Worm (Caenorhabditis elegans) whole organism, L1 larva: ENCODE measurements around the gene cul-2.

Source experiments
- C04F5.9 ChIP-seq: sonication (generic microtip); optimal IDR thresholded peaks from 2 replicates; lab custom pipeline; 2016; ENCODE audit warnings: missing genetic modification characterization, missing compliant biosample characterization
- C16A3.4 ChIP-seq: fragments of 150-350 bp; optimal IDR thresholded peaks from 2 replicates; lab custom pipeline; 2014; ENCODE audit warnings: missing biosample characterization, missing genetic modification characterization
- C34B4.2 ChIP-seq: sonication (generic microtip); optimal IDR thresholded peaks from 2 replicates; lab custom pipeline; 2017; ENCODE audit warnings: mild to moderate bottlenecking, missing genetic modification characterization, missing compliant biosample characterization
- F16B12.6 ChIP-seq: fragments of 150-350 bp; optimal IDR thresholded peaks from 2 replicates; lab custom pipeline; 2014; ENCODE audit warnings: missing biosample characterization, missing genetic modification characterization
- Y116A8C.19 ChIP-seq: sonication (generic microtip); optimal IDR thresholded peaks from 2 replicates; lab custom pipeline; 2016; ENCODE audit warnings: missing compliant biosample characterization, missing genetic modification characterization, borderline replicate concordance
- aha-1 ChIP-seq: fragments of 150-350 bp; optimal IDR thresholded peaks from 2 replicates; lab custom pipeline; 2014; ENCODE audit warnings: missing biosample characterization, missing genetic modification characterization
- alr-1 ChIP-seq: fragments of 200-800 bp; sonication (Bioruptor generic); optimal IDR thresholded peaks from 2 replicates; lab custom pipeline; 2018; ENCODE audit warnings: borderline replicate concordance, mild to moderate bottlenecking, missing genetic modification characterization, missing compliant biosample characterization
- aly-2 ChIP-seq: fragments of 150-350 bp; optimal IDR thresholded peaks from 2 replicates; lab custom pipeline; 2014; ENCODE audit warnings: missing biosample characterization, missing genetic modification characterization
- ama-1 ChIP-seq: fragments of 150-350 bp; optimal IDR thresholded peaks from 2 replicates; lab custom pipeline; 2014
- blmp-1 ChIP-seq: fragments of 150-350 bp; optimal IDR thresholded peaks from 2 replicates; lab custom pipeline; 2014; ENCODE audit warnings: missing biosample characterization, missing genetic modification characterization
- ceh-82 ChIP-seq, 3 experiments: fragments of 150-350 bp in 1 of 3; sonication (generic microtip) in 2 of 3; optimal IDR thresholded peaks; 2 replicates each; lab custom pipeline; 2014 to 2017; ENCODE audit warnings: missing biosample characterization in 3 of 3, missing genetic modification characterization in 3 of 3
- ceh-88 ChIP-seq: fragments of 200-800 bp; sonication (Bioruptor generic); IDR thresholded peaks from 2 replicates; pipeline ENCODE4 v1.3.6; 2022; ENCODE audit warnings: missing genetic modification characterization, missing compliant biosample characterization
- ceh-90 ChIP-seq: sonication (generic microtip); optimal IDR thresholded peaks from 2 replicates; lab custom pipeline; 2016; ENCODE audit warnings: missing genetic modification characterization, missing compliant biosample characterization
- ces-1 ChIP-seq: fragments of 150-350 bp; optimal IDR thresholded peaks from 2 replicates; lab custom pipeline; 2014; ENCODE audit warnings: missing biosample characterization, missing genetic modification reagents, missing genetic modification characterization
- dpl-1 ChIP-seq, 3 experiments: fragments of 150-350 bp in 2 of 3; sonication (generic microtip) in 1 of 3; optimal IDR thresholded peaks; 2 replicates each; lab custom pipeline; 2014 to 2017; ENCODE audit warnings: missing biosample characterization in 3 of 3, missing genetic modification characterization in 3 of 3, missing genetic modification reagents in 3 of 3
- dsc-1 ChIP-seq: sonication (generic microtip); optimal IDR thresholded peaks from 2 replicates; lab custom pipeline; 2016; ENCODE audit warnings: mild to moderate bottlenecking, missing genetic modification characterization, missing compliant biosample characterization
- efl-1 ChIP-seq, 4 experiments: fragments of 150-350 bp; optimal IDR thresholded peaks in 3 of 4; peaks in 1 of 4; 1 replicate in 1 of 4; 2 replicates in 3 of 4; lab custom pipeline; 2014; ENCODE audit warnings: missing biosample characterization in 2 of 4, missing genetic modification characterization in 2 of 4, missing genetic modification reagents in 2 of 4
- efl-3 ChIP-seq: fragments of 200-800 bp; sonication (Bioruptor generic); optimal IDR thresholded peaks from 2 replicates; lab custom pipeline; 2018; ENCODE audit warnings: mild to moderate bottlenecking, missing genetic modification characterization, missing compliant biosample characterization
- egl-13 ChIP-seq: sonication (generic microtip); optimal IDR thresholded peaks from 2 replicates; lab custom pipeline; 2016; ENCODE audit warnings: missing genotype, missing genetic modification reagents, missing genetic modification characterization, missing compliant biosample characterization
- elt-2 ChIP-seq: sonication (generic microtip); optimal IDR thresholded peaks from 2 replicates; lab custom pipeline; 2016; ENCODE audit warnings: missing genetic modification characterization, mild to moderate bottlenecking, inconsistent platforms, missing compliant biosample characterization, missing genetic modification reagents
- fkh-8 ChIP-seq: sonication (generic microtip); optimal IDR thresholded peaks from 2 replicates; lab custom pipeline; 2016; ENCODE audit warnings: mild to moderate bottlenecking, missing genetic modification characterization, missing compliant biosample characterization
- grh-1 ChIP-seq: fragments of 200-800 bp; sonication (Bioruptor generic); IDR thresholded peaks from 2 replicates; pipeline ENCODE4 v1.3.6; 2022; ENCODE audit warnings: missing genetic modification reagents, missing genetic modification characterization, missing compliant biosample characterization
- hlh-4 ChIP-seq: sonication (generic microtip); optimal IDR thresholded peaks from 2 replicates; lab custom pipeline; 2016; ENCODE audit warnings: mild to moderate bottlenecking, missing genetic modification characterization, missing compliant biosample characterization
- hpl-2 ChIP-seq: fragments of 150-350 bp; optimal IDR thresholded peaks from 2 replicates; lab custom pipeline; 2014; ENCODE audit warnings: missing biosample characterization, missing genetic modification reagents, missing genetic modification characterization
- irx-1 ChIP-seq: sonication (generic microtip); optimal IDR thresholded peaks from 2 replicates; lab custom pipeline; 2016; ENCODE audit warnings: missing genetic modification characterization, missing compliant biosample characterization
- isw-1 ChIP-seq: fragments of 200-800 bp; sonication (Bioruptor generic); IDR thresholded peaks from 2 replicates; pipeline ENCODE4 v1.3.6; 2022; ENCODE audit warnings: missing genetic modification characterization, missing compliant biosample characterization
- jun-1 ChIP-seq: fragments of 150-350 bp; optimal IDR thresholded peaks from 2 replicates; lab custom pipeline; 2014; ENCODE audit warnings: missing biosample characterization, missing genetic modification reagents, missing genetic modification characterization
- lin-14 ChIP-seq: fragments of 200-800 bp; sonication (Bioruptor generic); optimal IDR thresholded peaks from 2 replicates; lab custom pipeline; 2018; ENCODE audit warnings: mild to moderate bottlenecking, missing genetic modification characterization, moderate library complexity, missing compliant biosample characterization
- lin-15B ChIP-seq: fragments of 150-350 bp; sonication (generic microtip); optimal IDR thresholded peaks from 3 replicates; lab custom pipeline; 2014; ENCODE audit warnings: missing biosample characterization, missing genetic modification characterization
- lin-35 ChIP-seq, 2 experiments: fragments of 150-350 bp; optimal IDR thresholded peaks; 2 replicates each; lab custom pipeline; 2014; ENCODE audit warnings: missing biosample characterization in 2 of 2, missing genetic modification characterization in 2 of 2, missing genetic modification reagents in 2 of 2
- mab-9 ChIP-seq: fragments of 200-800 bp; sonication (Bioruptor generic); IDR thresholded peaks from 2 replicates; pipeline ENCODE4 v1.3.6; 2022; ENCODE audit warnings: missing genetic modification reagents, missing genetic modification characterization, missing compliant biosample characterization
- mdl-1 ChIP-seq, 2 experiments: fragments of 150-350 bp; optimal IDR thresholded peaks; 2 replicates each; lab custom pipeline; 2014 to 2017; ENCODE audit warnings: missing biosample characterization in 2 of 2, missing genetic modification characterization in 2 of 2, inconsistent platforms in 1 of 2
- mef-2 ChIP-seq: fragments of 150-350 bp; optimal IDR thresholded peaks from 2 replicates; lab custom pipeline; 2014; ENCODE audit warnings: missing biosample characterization, missing genetic modification characterization
- nhr-11 ChIP-seq: fragments of 150-350 bp; optimal IDR thresholded peaks from 2 replicates; lab custom pipeline; 2014; ENCODE audit warnings: missing biosample characterization, missing genetic modification characterization
- nhr-19 ChIP-seq: fragments of 200-800 bp; sonication (Bioruptor generic); conservative IDR thresholded peaks from 2 replicates; pipeline ENCODE4 v1.3.6; 2022; ENCODE audit warnings: missing genetic modification characterization, missing compliant biosample characterization
- nhr-28 ChIP-seq: fragments of 150-350 bp; optimal IDR thresholded peaks from 2 replicates; lab custom pipeline; 2014; ENCODE audit warnings: missing biosample characterization, missing genetic modification characterization
- nhr-47 ChIP-seq: sonication (generic microtip); optimal IDR thresholded peaks from 2 replicates; lab custom pipeline; 2016; ENCODE audit warnings: mild to moderate bottlenecking, missing genetic modification characterization, moderate library complexity, missing compliant biosample characterization
- nhr-76 ChIP-seq: sonication (generic microtip); optimal IDR thresholded peaks from 2 replicates; lab custom pipeline; 2017; ENCODE audit warnings: missing biosample characterization, missing genetic modification characterization
- pag-3 ChIP-seq: sonication (generic microtip); optimal IDR thresholded peaks from 2 replicates; lab custom pipeline; 2017; ENCODE audit warnings: missing genetic modification characterization, mild to moderate bottlenecking, missing compliant biosample characterization, antibody characterized with exemption, borderline replicate concordance; ENCODE audit not compliant: insufficient read depth
- pax-3 ChIP-seq: fragments of 200-800 bp; sonication (Bioruptor generic); optimal IDR thresholded peaks from 2 replicates; lab custom pipeline; 2018; ENCODE audit warnings: mild to moderate bottlenecking, missing genetic modification characterization, moderate library complexity, missing compliant biosample characterization
- rnt-1 ChIP-seq: sonication (generic microtip); optimal IDR thresholded peaks from 2 replicates; lab custom pipeline; 2016; ENCODE audit warnings: mild to moderate bottlenecking, missing genetic modification characterization, moderate library complexity, missing compliant biosample characterization
- snpc-4 ChIP-seq: fragments of 150-350 bp; optimal IDR thresholded peaks from 2 replicates; lab custom pipeline; 2014; ENCODE audit warnings: missing biosample characterization, missing genetic modification characterization
- snu-23 ChIP-seq: sonication (generic microtip); optimal IDR thresholded peaks from 2 replicates; lab custom pipeline; 2016; ENCODE audit warnings: missing genetic modification characterization, missing compliant biosample characterization
- sox-4 ChIP-seq: sonication (generic microtip); optimal IDR thresholded peaks from 2 replicates; lab custom pipeline; 2016; ENCODE audit warnings: missing genetic modification characterization, missing compliant biosample characterization
- sptf-1 ChIP-seq: fragments of 150-350 bp; optimal IDR thresholded peaks from 2 replicates; lab custom pipeline; 2014; ENCODE audit warnings: missing biosample characterization, missing genetic modification characterization
- sup-37 ChIP-seq: fragments of 200-800 bp; sonication (Bioruptor generic); optimal IDR thresholded peaks from 2 replicates; lab custom pipeline; 2018; ENCODE audit warnings: mild to moderate bottlenecking, missing genetic modification characterization, missing compliant biosample characterization
- swsn-7 ChIP-seq: sonication (generic microtip); optimal IDR thresholded peaks from 2 replicates; lab custom pipeline; 2016; ENCODE audit warnings: missing genetic modification characterization, missing compliant biosample characterization
- tbx-2 ChIP-seq: sonication (generic microtip); optimal IDR thresholded peaks from 2 replicates; lab custom pipeline; 2016; ENCODE audit warnings: missing genetic modification characterization, missing compliant biosample characterization
- tlp-1 ChIP-seq: fragments of 150-350 bp; optimal IDR thresholded peaks from 2 replicates; lab custom pipeline; 2014; ENCODE audit warnings: missing biosample characterization, missing genetic modification characterization
- unc-130 ChIP-seq: fragments of 150-350 bp; optimal IDR thresholded peaks from 2 replicates; lab custom pipeline; 2017; ENCODE audit warnings: missing biosample characterization, missing genetic modification characterization, inconsistent platforms
- unc-62 ChIP-seq: fragments of 150-350 bp; optimal IDR thresholded peaks from 2 replicates; lab custom pipeline; 2014; ENCODE audit warnings: missing biosample characterization, missing genetic modification reagents, missing genetic modification characterization
- unc-86 ChIP-seq: sonication (generic microtip); optimal IDR thresholded peaks from 2 replicates; lab custom pipeline; 2016; ENCODE audit warnings: missing genetic modification characterization, missing compliant biosample characterization
- unc-98 ChIP-seq: fragments of 200-800 bp; sonication (Bioruptor generic); IDR thresholded peaks from 2 replicates; pipeline ENCODE4 v1.3.6; 2022; ENCODE audit warnings: missing genetic modification characterization, missing compliant biosample characterization
- ztf-4 ChIP-seq: fragments of 150-350 bp; optimal IDR thresholded peaks from 2 replicates; lab custom pipeline; 2014; ENCODE audit warnings: missing biosample characterization, missing genetic modification characterization

Gene cul-2

ce11 chrIII:13687211-13687610, at the start of gene cul-2:
TSS of gene cul-2 (plus strand) at chrIII:13687269.
- no peak for TF ChIP-seq hlh-4
- TF ChIP-seq nhr-11: no peak
- no peak for TF ChIP-seq tbx-2
- no peak for TF ChIP-seq rnt-1 (tag; lab: Kevin White, UChicago)
- TF ChIP-seq nhr-19: no peak
- no peak for TF ChIP-seq pax-3 (tag; lab: Kevin White, UChicago)
- TF ChIP-seq unc-98 (GFP tag; lab: Robert Waterston, UW): no peak
- TF ChIP-seq mab-9 (GFP tag; lab: Robert Waterston, UW): no peak
- no peak for TF ChIP-seq ceh-90 (tag; lab: Kevin White, UChicago)
- TF ChIP-seq nhr-76: no peak
- TF ChIP-seq elt-2 (tag; lab: Kevin White, UChicago): no peak
- no peak for TF ChIP-seq lin-15B
- TF ChIP-seq dsc-1 (tag; lab: Kevin White, UChicago): peak; percentile 13
- TF ChIP-seq C16A3.4 (tag; lab: Kevin White, UChicago): peak; percentile 12
- TF ChIP-seq ces-1 (GFP tag; lab: Kevin White, UChicago): no peak
- TF ChIP-seq aha-1 (tag; lab: Kevin White, UChicago): no peak
- no peak for TF ChIP-seq swsn-7 (tag; lab: Kevin White, UChicago)
- peak in 1 of 2 experiments; percentile 41 for TF ChIP-seq efl-1 (optimal IDR thresholded peaks at IDR 0.05; lab: Kevin White, UChicago)
- TF ChIP-seq efl-1 (GFP tag; optimal IDR thresholded peaks at IDR 0.05 in 1 of 2; lab: Kevin White, UChicago): peak; percentile 34 to 80
- no peak for TF ChIP-seq grh-1 (GFP tag; lab: Robert Waterston, UW)
- no peak for TF ChIP-seq fkh-8 (tag; lab: Kevin White, UChicago)
- no peak for TF ChIP-seq ztf-4 (tag; lab: Kevin White, UChicago)
- TF ChIP-seq snpc-4 (tag; lab: Kevin White, UChicago): no peak
- TF ChIP-seq ceh-82 (tag; optimal IDR thresholded peaks at IDR 0.05; lab: Kevin White, UChicago): peak in 1 of 3 experiments; percentile 19
- TF ChIP-seq dpl-1 (GFP tag; optimal IDR thresholded peaks at IDR 0.05; lab: Kevin White, UChicago): peak in 1 of 3 experiments; percentile 48
- TF ChIP-seq alr-1 (tag; lab: Kevin White, UChicago): no peak
- no peak for TF ChIP-seq nhr-47 (tag; lab: Kevin White, UChicago)
- TF ChIP-seq unc-62 (GFP tag; lab: Kevin White, UChicago): no peak
- TF ChIP-seq F16B12.6 (tag; lab: Kevin White, UChicago): peak; percentile 80
- TF ChIP-seq isw-1: no peak
- TF ChIP-seq tlp-1 (tag; lab: Kevin White, UChicago): no peak
- no peak for TF ChIP-seq jun-1 (tag; lab: Kevin White, UChicago)
- TF ChIP-seq efl-3: no peak
- no peak for TF ChIP-seq egl-13 (tag; lab: Kevin White, UChicago)
- TF ChIP-seq mdl-1 (tag; optimal IDR thresholded peaks at IDR 0.05; lab: Kevin White, UChicago): peak in 1 of 2 experiments; percentile 15
- no peak for TF ChIP-seq aly-2 (tag; lab: Kevin White, UChicago)
- TF ChIP-seq C34B4.2 (tag; lab: Kevin White, UChicago): no peak
- TF ChIP-seq sup-37: no peak
- TF ChIP-seq nhr-28 (tag; lab: Kevin White, UChicago): no peak
- TF ChIP-seq hpl-2: no peak
- no peak for TF ChIP-seq unc-86 (tag; lab: Kevin White, UChicago)
- no peak for TF ChIP-seq pag-3 (tag; lab: Kevin White, UChicago)
- TF ChIP-seq sox-4 (tag; lab: Kevin White, UChicago): no peak
- no peak for TF ChIP-seq sptf-1 (tag; lab: Kevin White, UChicago)
- TF ChIP-seq lin-35 (GFP tag; optimal IDR thresholded peaks at IDR 0.05; lab: Kevin White, UChicago): peak; percentile 37 to 49
- TF ChIP-seq ceh-88: no peak
- no peak for TF ChIP-seq unc-130 (tag; lab: Kevin White, UChicago)
- peak; percentile 38 for TF ChIP-seq snu-23 (GFP tag; lab: Kevin White, UChicago)
- TF ChIP-seq ama-1 (lab: Kevin White, UChicago): no peak
- TF ChIP-seq C04F5.9: no peak
- TF ChIP-seq Y116A8C.19 (tag; lab: Kevin White, UChicago): no peak
- peak; percentile 4 for TF ChIP-seq irx-1
- TF ChIP-seq blmp-1 (tag; lab: Kevin White, UChicago): no peak
- no peak for TF ChIP-seq mef-2 (tag; lab: Kevin White, UChicago)
- no peak for TF ChIP-seq lin-14
